Fruit fly (Drosophila melanogaster) S2 (cell line): ENCODE results near the gene pr.
A peak's percentile ranks its signal among the peaks of the same experiment; 100 is the strongest.

Source experiments
- CG8478 ChIP-seq: fragments of >200 bp; optimal IDR thresholded peaks from 2 replicates; lab custom pipeline; 2018
- CTCF ChIP-seq, 2 experiments: fragments of >200 bp; optimal IDR thresholded peaks; 2 replicates each; lab custom pipeline; 2018

pr gene

dm6 chr2L:20084785-20085555 lies 9.7 kb upstream of the pr start, which contains the start of gene fok:
Gene fok (minus strand): TSS chr2L:20085070.
- TF ChIP-seq CTCF (optimal IDR thresholded peaks at IDR 0.05; lab: Kevin White, UChicago) = no peak
- TF ChIP-seq CG8478 (lab: Kevin White, UChicago) = no peak

DNA sequence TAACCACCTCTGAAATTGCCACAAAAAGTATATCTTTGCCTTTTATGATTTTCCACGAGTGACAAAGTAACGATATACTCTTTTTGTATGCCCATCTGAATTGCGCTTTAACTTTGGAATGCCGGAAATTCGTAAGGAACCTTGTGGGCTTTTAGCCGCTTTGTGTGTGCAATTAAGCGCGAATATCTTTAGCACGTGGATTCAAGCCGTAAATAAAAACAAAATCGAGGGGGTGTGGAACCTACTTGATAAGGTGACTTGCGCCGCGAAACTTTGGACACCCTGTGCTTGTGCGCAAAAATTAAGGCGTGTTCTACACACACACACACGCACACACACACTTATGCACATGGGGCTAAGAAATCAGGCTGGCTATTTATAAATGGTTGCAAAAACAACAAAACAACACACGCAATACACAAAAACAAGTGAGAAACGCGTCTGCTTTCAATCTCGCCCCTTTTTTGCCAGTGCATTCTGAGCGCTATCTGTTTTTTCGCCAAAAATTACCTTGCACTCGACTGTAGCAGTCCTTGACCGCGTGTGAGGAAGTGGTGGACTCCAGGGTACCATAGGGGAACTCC lies 8.9 kb upstream of the pr start:
- no peak for TF ChIP-seq CG8478 (lab: Kevin White, UChicago)
- TF ChIP-seq CTCF (optimal IDR thresholded peaks at IDR 0.05; lab: Kevin White, UChicago) = no peak

DNA sequence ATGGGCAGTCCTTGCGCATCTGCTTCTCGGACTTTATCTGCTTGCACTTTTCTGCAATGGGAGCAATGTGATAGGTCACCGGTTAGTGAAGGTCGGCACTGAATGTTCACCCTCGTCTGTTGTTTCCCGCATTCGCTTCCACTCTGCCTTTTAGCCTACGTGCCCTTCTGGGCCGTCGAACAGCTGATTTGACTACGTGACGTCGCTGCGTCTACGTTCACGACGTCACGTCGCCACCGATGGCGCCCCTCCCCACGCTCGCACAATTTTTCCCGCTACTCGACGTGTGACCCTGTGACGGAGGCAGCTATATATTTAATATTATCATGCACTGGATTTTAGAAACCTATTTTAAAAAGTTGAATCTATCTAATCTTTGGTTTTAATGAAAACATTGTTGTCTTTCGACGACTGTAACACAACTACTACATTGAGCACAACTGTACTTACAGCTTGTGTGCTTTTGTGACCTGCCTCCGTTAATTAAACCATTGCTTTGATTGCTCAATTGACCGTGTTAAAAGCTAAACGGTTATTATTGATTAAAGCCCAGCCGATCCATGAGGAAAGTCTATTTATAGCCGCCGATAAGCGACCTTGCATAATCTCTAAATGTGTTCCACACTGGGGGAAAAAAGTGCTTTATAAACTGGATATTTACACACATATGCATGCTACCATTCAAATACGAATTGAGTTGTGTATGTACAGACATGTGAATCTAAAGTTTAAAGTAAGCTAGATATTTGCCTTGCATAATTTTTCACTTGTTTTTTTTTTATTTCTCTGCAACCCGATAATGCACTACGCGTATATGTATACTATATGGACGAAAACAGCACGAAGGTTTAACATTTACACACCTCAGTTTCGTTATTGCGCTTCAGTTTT lies 8.0 kb upstream of the pr start:
- no peak for TF ChIP-seq CTCF (optimal IDR thresholded peaks at IDR 0.05; lab: Kevin White, UChicago)
- TF ChIP-seq CG8478 (lab: Kevin White, UChicago) = no peak

- TF ChIP-seq CG8478 (lab: Kevin White, UChicago) = no peak
- no peak for TF ChIP-seq CTCF (optimal IDR thresholded peaks at IDR 0.05; lab: Kevin White, UChicago)
Observed at dm6 chr2L:20082155-20082964, 7.1 kb upstream of the pr start.

DNA sequence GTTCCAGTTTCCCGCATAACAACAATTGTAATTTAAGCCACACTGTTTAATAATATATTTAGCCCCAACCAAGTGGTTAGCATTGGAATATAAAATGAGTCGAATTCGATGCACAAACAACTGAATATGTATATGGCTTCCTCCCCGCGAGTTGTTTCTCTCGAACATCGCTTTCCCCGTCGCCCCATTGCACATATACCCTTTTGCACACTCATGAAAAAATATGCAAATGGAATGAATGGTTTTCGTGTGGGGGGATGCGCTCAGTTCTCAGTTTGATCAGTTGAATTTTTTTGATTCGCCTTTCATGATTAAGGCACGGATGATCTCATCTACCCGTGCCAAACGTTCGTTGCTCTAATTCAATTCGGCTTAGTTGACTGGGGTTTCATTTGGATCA lies 5.5 kb upstream of the pr start:
- TF ChIP-seq CG8478 (lab: Kevin White, UChicago) = no peak
- TF ChIP-seq CTCF (optimal IDR thresholded peaks at IDR 0.05; lab: Kevin White, UChicago) = no peak

- TF ChIP-seq CTCF (optimal IDR thresholded peaks at IDR 0.05; lab: Kevin White, UChicago) = no peak
- no peak for TF ChIP-seq CG8478 (lab: Kevin White, UChicago)
Observed at dm6 chr2L:20078880-20079279, 3.6 kb upstream of the pr start.

DNA sequence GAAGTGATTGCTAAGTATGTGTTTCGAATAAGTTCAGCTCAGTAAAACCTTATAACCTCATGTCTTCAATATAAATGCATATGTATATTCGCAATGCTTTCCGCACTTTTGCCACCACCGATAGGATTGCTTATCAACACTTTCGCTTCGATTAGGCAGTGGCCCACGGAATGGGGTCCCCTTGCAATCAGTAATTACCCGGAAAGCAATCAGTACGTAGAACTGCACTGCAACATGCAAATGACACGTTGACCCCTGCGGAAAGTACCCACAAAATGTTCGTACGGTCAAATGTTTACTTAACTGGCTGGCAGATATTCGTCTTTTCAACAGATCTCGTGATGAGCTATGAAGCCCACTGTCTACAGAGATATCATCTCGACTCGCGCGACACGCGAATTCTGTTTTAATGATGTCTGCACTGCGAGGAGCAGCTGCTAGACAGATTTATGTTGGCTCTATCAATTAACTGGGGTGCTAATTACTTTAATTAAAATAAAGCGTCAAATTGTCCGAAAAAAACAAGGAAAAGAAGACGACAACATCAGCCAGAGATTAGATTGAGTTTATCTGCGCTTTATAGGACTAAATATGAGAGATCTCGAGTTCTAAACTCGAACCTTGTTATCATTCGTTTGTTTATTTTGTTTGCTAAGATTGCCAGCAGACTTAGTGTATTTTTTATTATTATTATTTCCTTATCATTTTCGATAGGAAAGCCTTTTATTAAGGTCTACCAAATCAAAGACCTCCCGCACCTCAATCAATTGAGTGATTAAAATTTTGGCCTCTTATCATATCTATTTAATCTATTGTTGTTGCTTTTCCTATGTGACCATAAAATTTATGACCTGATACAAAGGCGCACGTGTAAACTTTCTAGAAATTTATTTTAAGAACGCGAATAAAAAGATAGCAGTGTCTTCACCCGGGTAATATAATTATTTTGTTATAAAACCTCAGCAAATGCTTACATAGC lies 2.5 kb upstream of the pr start:
- TF ChIP-seq CG8478 (lab: Kevin White, UChicago) = no peak
- no peak for TF ChIP-seq CTCF (optimal IDR thresholded peaks at IDR 0.05; lab: Kevin White, UChicago)

dm6 chr2L:20074388-20074787 lies 870 bp downstream of the pr start:
- TF ChIP-seq CTCF (optimal IDR thresholded peaks at IDR 0.05; lab: Kevin White, UChicago) (no peak), CG8478 (lab: Kevin White, UChicago) (no peak)

dm6 chr2L:20072095-20072494 lies 3.2 kb downstream of the pr start, which contains the start of gene CG10730:
Gene CG10730 (minus strand): TSS chr2L:20072195.
- TF ChIP-seq CG8478 (lab: Kevin White, UChicago) (no peak), CTCF (optimal IDR thresholded peaks at IDR 0.05; lab: Kevin White, UChicago) (no peak)

- TF ChIP-seq CTCF (optimal IDR thresholded peaks at IDR 0.05; lab: Kevin White, UChicago) (no peak), CG8478 (lab: Kevin White, UChicago) (no peak)
Observed at dm6 chr2L:20069158-20070016, 5.9 kb downstream of the pr start.

dm6 chr2L:20067928-20068327 lies 7.3 kb downstream of the pr start:
- TF ChIP-seq CTCF (optimal IDR thresholded peaks at IDR 0.05; lab: Kevin White, UChicago) (no peak), CG8478 (lab: Kevin White, UChicago) (no peak)

- TF ChIP-seq CTCF (optimal IDR thresholded peaks at IDR 0.05; lab: Kevin White, UChicago) (peak; percentile 49 to 50), CG8478 (lab: Kevin White, UChicago) (no peak)
Observed at dm6 chr2L:20066233-20066650, 9.0 kb downstream of the pr start, which contains the start of gene bwa. Gene bwa (plus strand): TSS chr2L:20066391.
